Worm (Caenorhabditis elegans) whole organism, L2 larva: ENCODE measurements around the gene pdl-1.

Experiments used
- egl-27 ChIP-seq: sonication (generic microtip); optimal IDR thresholded peaks from 3 replicates; lab custom pipeline; 2017; ENCODE audit warnings: missing biosample characterization, missing genetic modification reagents, missing genetic modification characterization
- lin-39 ChIP-seq: fragments of 150-350 bp; optimal IDR thresholded peaks from 2 replicates; lab custom pipeline; 2014; ENCODE audit warnings: missing biosample characterization, missing genetic modification reagents, missing genetic modification characterization
- nhr-12 ChIP-seq: fragments of 150-350 bp; optimal IDR thresholded peaks from 2 replicates; lab custom pipeline; 2014; ENCODE audit warnings: missing biosample characterization, missing genetic modification characterization

DNA sequence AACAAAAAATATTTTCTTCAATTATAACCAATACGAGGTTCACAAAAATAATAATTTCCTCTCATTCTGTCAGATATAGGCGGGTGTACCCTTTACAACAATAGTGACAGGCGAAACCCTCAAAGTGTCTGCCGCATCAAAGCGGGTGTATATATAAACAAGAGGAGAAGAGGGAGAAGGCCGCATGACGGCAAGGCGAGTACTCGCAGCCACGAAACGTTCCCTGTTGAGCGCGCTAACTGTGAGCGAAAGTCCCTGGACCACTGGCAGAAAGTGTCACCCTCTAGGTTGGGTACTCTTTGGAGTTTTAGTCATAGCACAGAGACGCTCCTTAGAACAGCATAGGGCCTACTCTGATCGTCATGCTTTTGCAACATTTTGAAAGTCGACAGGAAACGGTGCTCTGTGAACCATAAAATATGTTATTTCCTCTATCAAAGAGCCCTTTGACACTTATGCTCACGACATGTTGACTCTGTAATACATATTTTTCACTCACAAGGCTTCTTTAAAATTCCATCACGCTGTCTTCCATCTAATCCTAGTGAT, 16.5 kb downstream of the pdl-1 start, which contains the start of gene pcrg-1:
- no peak for TF ChIP-seq nhr-12 (tag; lab: Kevin White, UChicago)
- TF ChIP-seq lin-39 (tag; lab: Kevin White, UChicago), result no peak
- TF ChIP-seq egl-27 (tag; lab: Kevin White, UChicago), result peak; percentile 60
